Worm (Caenorhabditis elegans) whole organism, mixed stage, embryonic: ENCODE results near the gene W08G11.1.

ENCODE experiments used
- blmp-1 ChIP-seq: fragments of 150-350 bp; optimal IDR thresholded peaks from 2 replicates; lab custom pipeline; 2014; ENCODE audit warnings: missing biosample characterization, missing genetic modification characterization
- ces-1 ChIP-seq: fragments of 150-350 bp; optimal IDR thresholded peaks from 2 replicates; lab custom pipeline; 2014; ENCODE audit warnings: missing biosample characterization, missing genetic modification reagents, missing genetic modification characterization
- elt-1 ChIP-seq: sonication (generic microtip); optimal IDR thresholded peaks from 2 replicates; lab custom pipeline; 2017; ENCODE audit warnings: missing genetic modification characterization, mild to moderate bottlenecking, missing compliant biosample characterization, antibody characterized with exemption, moderate library complexity, borderline replicate concordance; ENCODE audit not compliant: insufficient read depth
- ham-2 ChIP-seq: fragments of 200-800 bp; sonication (Bioruptor generic); optimal IDR thresholded peaks from 2 replicates; lab custom pipeline; 2018; ENCODE audit warnings: mild to moderate bottlenecking, missing genetic modification characterization, missing compliant biosample characterization
- lin-13 ChIP-seq: fragments of 150-350 bp; optimal IDR thresholded peaks from 2 replicates; lab custom pipeline; 2014; ENCODE audit warnings: missing biosample characterization, missing genetic modification characterization
- lsy-2 ChIP-seq: fragments of 150-350 bp; optimal IDR thresholded peaks from 2 replicates; lab custom pipeline; 2014; ENCODE audit warnings: missing biosample characterization, missing genetic modification characterization
- nhr-2 ChIP-seq: fragments of 150-350 bp; optimal IDR thresholded peaks from 2 replicates; lab custom pipeline; 2014; ENCODE audit warnings: missing biosample characterization, missing genetic modification characterization
- nhr-28 ChIP-seq: fragments of 150-350 bp; optimal IDR thresholded peaks from 2 replicates; lab custom pipeline; 2014; ENCODE audit warnings: missing biosample characterization, missing genetic modification characterization
- pha-4 ChIP-seq: fragments of 150-350 bp; optimal IDR thresholded peaks from 2 replicates; lab custom pipeline; 2018; ENCODE audit warnings: missing biosample characterization, missing genetic modification reagents, missing genetic modification characterization
- snpc-4 ChIP-seq: fragments of 150-350 bp; optimal IDR thresholded peaks from 2 replicates; lab custom pipeline; 2014; ENCODE audit warnings: missing biosample characterization, missing genetic modification characterization
- unc-39 ChIP-seq: fragments of 150-350 bp; optimal IDR thresholded peaks from 2 replicates; lab custom pipeline; 2014; ENCODE audit warnings: missing biosample characterization, missing genetic modification characterization

DNA sequence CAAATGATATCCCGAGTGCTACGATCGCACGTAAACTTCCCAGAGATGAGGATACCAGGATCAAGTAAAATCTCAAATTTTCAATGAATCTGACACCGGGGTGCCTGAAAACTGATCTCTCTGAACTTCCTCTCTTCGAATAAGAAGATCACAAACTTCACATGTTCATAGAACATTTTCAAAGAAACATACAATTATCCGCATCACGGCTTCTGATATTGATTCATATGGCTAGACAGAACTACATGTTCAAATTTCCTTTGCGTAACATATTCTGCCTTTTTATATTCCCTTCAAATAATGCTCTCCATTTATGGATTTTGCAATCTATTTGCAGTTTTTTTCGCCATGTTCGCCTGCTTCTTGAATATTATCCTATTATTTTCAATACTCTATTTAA is 49.8 kb upstream of the W08G11.1 start, which contains the start of gene srbc-83:
- TF ChIP-seq ham-2 (GFP tag; lab: Kevin White, UChicago) = no peak
- TF ChIP-seq lsy-2 (tag; lab: Kevin White, UChicago) = no peak
- no peak for TF ChIP-seq elt-1
- no peak for TF ChIP-seq ces-1
- TF ChIP-seq snpc-4 (tag; lab: Kevin White, UChicago) = no peak
- no peak for TF ChIP-seq unc-39
- no peak for TF ChIP-seq pha-4
- no peak for TF ChIP-seq nhr-28 (tag; lab: Kevin White, UChicago)
- no peak for TF ChIP-seq lin-13 (tag; lab: Kevin White, UChicago)
- TF ChIP-seq nhr-2 (tag; lab: Kevin White, UChicago) = no peak
- TF ChIP-seq blmp-1 (tag; lab: Kevin White, UChicago) = no peak
